Fruit fly (Drosophila melanogaster) whole organism, prepupa: ENCODE data around the gene CG12517.

Experiments
- CG11294 ChIP-seq: fragments of 200-800 bp; sonication (Bioruptor generic); IDR thresholded peaks from 2 replicates; pipeline ENCODE4 v1.3.6; 2022; ENCODE audit warnings: missing biosample characterization, missing genetic modification characterization
- CG11762 ChIP-seq: fragments of 200-800 bp; sonication (Bioruptor generic); optimal IDR thresholded peaks from 3 replicates; lab custom pipeline; 2016; ENCODE audit warnings: missing biosample characterization, missing genetic modification characterization; ENCODE audit not compliant: insufficient read depth
- CG15336 ChIP-seq: fragments of 200-800 bp; sonication (Bioruptor generic); IDR thresholded peaks from 2 replicates; pipeline ENCODE4 v1.3.6; 2022; ENCODE audit warnings: missing biosample characterization, missing genetic modification characterization
- CG34406 ChIP-seq: fragments of 200-800 bp; sonication (Bioruptor generic); optimal IDR thresholded peaks from 3 replicates; lab custom pipeline; 2016; ENCODE audit warnings: missing biosample characterization, missing genetic modification characterization
- CG6792 ChIP-seq: fragments of 200-800 bp; sonication (Bioruptor generic); optimal IDR thresholded peaks from 3 replicates; lab custom pipeline; 2016; ENCODE audit warnings: missing biosample characterization, missing genetic modification characterization
- CG6854 ChIP-seq: fragments of 200-800 bp; sonication (Bioruptor generic); optimal IDR thresholded peaks from 2 replicates; lab custom pipeline; 2017; ENCODE audit warnings: missing biosample characterization, mild to moderate bottlenecking, missing genetic modification characterization
- CG7368 ChIP-seq: fragments of 200-800 bp; sonication (Bioruptor generic); optimal IDR thresholded peaks from 3 replicates; lab custom pipeline; 2016; ENCODE audit warnings: missing biosample characterization, missing genetic modification characterization
- Ets21C ChIP-seq: fragments of 200-800 bp; sonication (Bioruptor generic); optimal IDR thresholded peaks from 3 replicates; lab custom pipeline; 2016; ENCODE audit warnings: missing biosample characterization, missing genetic modification characterization
- Ets96B ChIP-seq: fragments of 200-800 bp; optimal IDR thresholded peaks from 2 replicates; lab custom pipeline; 2019; ENCODE audit warnings: missing biosample characterization, mild to moderate bottlenecking, missing genetic modification characterization, moderate library complexity
- OdsH ChIP-seq: fragments of 200-800 bp; sonication (Bioruptor generic); optimal IDR thresholded peaks from 3 replicates; lab custom pipeline; 2016; ENCODE audit warnings: missing biosample characterization, missing genetic modification characterization
- pdm3 ChIP-seq: fragments of 200-800 bp; sonication (Bioruptor generic); optimal IDR thresholded peaks from 3 replicates; lab custom pipeline; 2016; ENCODE audit warnings: missing biosample characterization, missing genetic modification characterization
- ss ChIP-seq, 2 experiments: fragments of 200-800 bp; sonication (Bioruptor generic); optimal IDR thresholded peaks; 2 replicates in 1 of 2; 3 replicates in 1 of 2; lab custom pipeline; 2017 to 2018; ENCODE audit warnings: mild to moderate bottlenecking in 2 of 2, missing biosample characterization in 2 of 2, missing genetic modification characterization in 2 of 2, moderate library complexity in 1 of 2

- TF ChIP-seq CG6792 (GFP tag; lab: Kevin White, UChicago) (peak; percentile 15), CG34406 (GFP tag; lab: Kevin White, UChicago) (peak; percentile 63), pdm3 (GFP tag; lab: Kevin White, UChicago) (peak; percentile 37), CG15336 (GFP tag; lab: Robert Waterston, UW) (peak; percentile 46; the same call in 1 of the 2 replicates), OdsH (peak; percentile 62), CG11294 (GFP tag; lab: Robert Waterston, UW) (no peak), Ets96B (tag; lab: Kevin White, UChicago) (peak; percentile 45), ss (GFP tag; optimal IDR thresholded peaks at IDR 0.05; lab: Kevin White, UChicago) (peak in 1 of 2 experiments; percentile 24), Ets21C (GFP tag; lab: Kevin White, UChicago) (no peak), CG7368 (GFP tag; lab: Kevin White, UChicago) (peak; percentile 19), CG11762 (GFP tag; lab: Kevin White, UChicago) (no peak), CG6854 (GFP tag; lab: Kevin White, UChicago) (no peak)
These were observed 11.6 kb upstream of the CG12517 start, which contains the start of the genes aurB and Stam for dm6 chr2L:10858064-10859047.
